Worm (Caenorhabditis elegans) whole organism, L1 larva: ENCODE results near the gene cpna-4.

Source experiments
- alr-1 ChIP-seq: fragments of 200-800 bp; sonication (Bioruptor generic); optimal IDR thresholded peaks from 2 replicates; lab custom pipeline; 2018; ENCODE audit warnings: borderline replicate concordance, mild to moderate bottlenecking, missing genetic modification characterization, missing compliant biosample characterization
- ceh-82 ChIP-seq, 3 experiments: fragments of 150-350 bp in 1 of 3; sonication (generic microtip) in 2 of 3; optimal IDR thresholded peaks; 2 replicates each; lab custom pipeline; 2014 to 2017; ENCODE audit warnings: missing biosample characterization in 3 of 3, missing genetic modification characterization in 3 of 3
- dpl-1 ChIP-seq, 3 experiments: fragments of 150-350 bp in 2 of 3; sonication (generic microtip) in 1 of 3; optimal IDR thresholded peaks; 2 replicates each; lab custom pipeline; 2014 to 2017; ENCODE audit warnings: missing biosample characterization in 3 of 3, missing genetic modification characterization in 3 of 3, missing genetic modification reagents in 3 of 3
- nhr-28 ChIP-seq: fragments of 150-350 bp; optimal IDR thresholded peaks from 2 replicates; lab custom pipeline; 2014; ENCODE audit warnings: missing biosample characterization, missing genetic modification characterization
- vab-15 ChIP-seq: sonication (generic microtip); optimal IDR thresholded peaks from 2 replicates; lab custom pipeline; 2017; ENCODE audit warnings: missing genotype, mild to moderate bottlenecking, missing genetic modification characterization, missing compliant biosample characterization
- zag-1 ChIP-seq: fragments of 150-350 bp; optimal IDR thresholded peaks from 2 replicates; lab custom pipeline; 2014; ENCODE audit warnings: missing biosample characterization, missing genetic modification characterization

- no peak for TF ChIP-seq zag-1 (tag; lab: Kevin White, UChicago)
- TF ChIP-seq ceh-82 (tag; optimal IDR thresholded peaks at IDR 0.05; lab: Kevin White, UChicago): no peak
- TF ChIP-seq nhr-28 (tag; lab: Kevin White, UChicago): no peak
- TF ChIP-seq vab-15 (tag; lab: Kevin White, UChicago): no peak
- TF ChIP-seq alr-1 (tag; lab: Kevin White, UChicago): no peak
- no peak for TF ChIP-seq dpl-1 (GFP tag; optimal IDR thresholded peaks at IDR 0.05; lab: Kevin White, UChicago)
These were observed 20.5 kb downstream of the cpna-4 start for ce11 chrIV:15381826-15382225.
